Worm (Caenorhabditis elegans): ENCODE measurements around the gene C05C8.8.

DNA sequence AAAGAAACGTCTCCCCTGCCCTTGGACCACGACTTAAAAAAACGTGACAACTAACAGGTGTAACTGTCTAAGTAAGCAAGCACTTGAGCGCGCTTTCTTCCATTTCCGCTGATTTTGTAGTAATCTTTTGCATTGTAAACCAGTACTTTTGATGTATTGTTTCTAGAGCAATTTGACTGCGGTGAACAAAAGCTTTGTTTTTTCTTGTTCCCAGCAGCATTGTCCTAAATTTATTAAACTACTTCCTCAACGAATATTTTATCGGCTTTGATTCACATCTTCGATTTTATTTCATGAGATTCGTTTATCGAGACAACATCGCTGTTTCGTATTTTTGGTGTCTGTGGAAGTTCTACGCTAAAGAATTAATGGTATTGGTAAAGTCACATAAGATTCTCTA is 33.7 kb upstream of the C05C8.8 start, which contains the start of gene C13A2.1:
- TF ChIP-seq pha-4 (tag; optimal IDR thresholded peaks at IDR 0.05) (no peak), fkh-10 (GFP tag; optimal IDR thresholded peaks at IDR 0.05) (no peak), aly-2 (tag; optimal IDR thresholded peaks at IDR 0.05) (no peak), lin-15B (tag; optimal IDR thresholded peaks at IDR 0.05) (no peak), jun-1 (tag; optimal IDR thresholded peaks at IDR 0.05) (no peak), elt-1 (tag; optimal IDR thresholded peaks at IDR 0.05) (no peak), nhr-67 (tag; optimal IDR thresholded peaks at IDR 0.05) (no peak), unc-62 (GFP tag; optimal IDR thresholded peaks at IDR 0.05) (no peak), fos-1 (tag; optimal IDR thresholded peaks at IDR 0.05) (no peak), lsy-12 (tag; optimal IDR thresholded peaks at IDR 0.05) (no peak), ztf-11 (tag; optimal IDR thresholded peaks at IDR 0.05) (no peak), nhr-11 (tag; optimal IDR thresholded peaks at IDR 0.05) (no peak), mml-1 (tag; optimal IDR thresholded peaks at IDR 0.05) (no peak)
